Fruit fly (Drosophila melanogaster) whole organism, embryonic: ENCODE measurements around the gene superdeath.

ENCODE experiments used
- Asciz ChIP-seq: fragments of 200-800 bp; sonication (Bioruptor generic); optimal IDR thresholded peaks from 2 replicates; lab custom pipeline; 2017; ENCODE audit warnings: missing biosample characterization, mild to moderate bottlenecking, missing genetic modification characterization, missing genetic modification reagents
- CG11247 ChIP-seq: fragments of 200-800 bp; sonication (Bioruptor generic); IDR thresholded peaks from 2 replicates; pipeline ENCODE4 v1.3.6; 2022; ENCODE audit warnings: missing biosample characterization, missing genetic modification characterization
- CG11723 ChIP-seq: fragments of 200-800 bp; sonication (Bioruptor generic); optimal IDR thresholded peaks from 2 replicates; lab custom pipeline; 2017; ENCODE audit warnings: missing biosample characterization, mild to moderate bottlenecking, missing genetic modification characterization
- CG12391 ChIP-seq: fragments of 200-800 bp; sonication (Bioruptor generic); optimal IDR thresholded peaks from 3 replicates; lab custom pipeline; 2018; ENCODE audit warnings: missing biosample characterization, mild to moderate bottlenecking, missing genetic modification characterization, moderate library complexity
- CG14710 ChIP-seq: fragments of 200-800 bp; sonication (Bioruptor generic); optimal IDR thresholded peaks from 3 replicates; lab custom pipeline; 2019; ENCODE audit warnings: missing biosample characterization, mild to moderate bottlenecking, missing genetic modification characterization, moderate library complexity
- CG14860 ChIP-seq: fragments of 200-800 bp; sonication (Bioruptor generic); IDR thresholded peaks from 3 replicates; pipeline ENCODE4 v1.3.6; 2022; ENCODE audit warnings: missing biosample characterization, missing genetic modification characterization; ENCODE audit not compliant: partially characterized antibody
- CG15073 ChIP-seq: fragments of 200-800 bp; sonication (Bioruptor generic); optimal IDR thresholded peaks from 2 replicates; lab custom pipeline; 2016; ENCODE audit warnings: missing biosample characterization, missing genetic modification characterization
- CG17568 ChIP-seq: fragments of 200-800 bp; sonication (Bioruptor generic); optimal IDR thresholded peaks from 2 replicates; lab custom pipeline; 2018; ENCODE audit warnings: missing biosample characterization, mild to moderate bottlenecking, missing genetic modification characterization, moderate library complexity
- CG17612 ChIP-seq: fragments of 200-800 bp; sonication (Bioruptor generic); IDR thresholded peaks from 2 replicates; pipeline ENCODE4 v1.3.6; 2022; ENCODE audit warnings: missing biosample characterization, missing genetic modification characterization
- CG2129 ChIP-seq: fragments of 200-800 bp; sonication (Bioruptor generic); IDR thresholded peaks from 2 replicates; pipeline ENCODE4 v1.3.6; 2022; ENCODE audit warnings: missing biosample characterization, missing genetic modification characterization; ENCODE audit not compliant: partially characterized antibody
- CG2712 ChIP-seq: fragments of 200-800 bp; optimal IDR thresholded peaks from 3 replicates; lab custom pipeline; 2019; ENCODE audit warnings: missing biosample characterization, mild to moderate bottlenecking, missing genetic modification characterization, moderate library complexity
- CG30403 ChIP-seq: fragments of 200-800 bp; sonication (Bioruptor generic); optimal IDR thresholded peaks from 3 replicates; lab custom pipeline; 2016; ENCODE audit warnings: missing biosample characterization, missing genetic modification characterization
- CG3281 ChIP-seq: fragments of 200-800 bp; sonication (Bioruptor generic); optimal IDR thresholded peaks from 3 replicates; lab custom pipeline; 2017; ENCODE audit warnings: missing biosample characterization, mild to moderate bottlenecking, missing genetic modification characterization
- CG34422 ChIP-seq: fragments of 200-800 bp; sonication (Bioruptor generic); IDR thresholded peaks from 3 replicates; pipeline ENCODE4 v1.3.6; 2022; ENCODE audit warnings: missing biosample characterization, missing genetic modification characterization
- CG6254 ChIP-seq: fragments of 200-800 bp; sonication (Bioruptor generic); optimal IDR thresholded peaks from 3 replicates; lab custom pipeline; 2017; ENCODE audit warnings: mild to moderate bottlenecking, missing biosample characterization, missing genetic modification reagents, missing genetic modification characterization
- CG7357 ChIP-seq: fragments of 200-800 bp; sonication (Bioruptor generic); IDR thresholded peaks from 3 replicates; pipeline ENCODE4 v1.3.6; 2022; ENCODE audit warnings: missing biosample characterization, missing genetic modification characterization
- CG7372 ChIP-seq: fragments of 200-800 bp; sonication (Bioruptor generic); IDR thresholded peaks from 2 replicates; pipeline ENCODE4 v1.3.6; 2022; ENCODE audit warnings: missing biosample characterization, missing genetic modification characterization
- CG7786 ChIP-seq: fragments of 200-800 bp; sonication (Bioruptor generic); optimal IDR thresholded peaks from 2 replicates; lab custom pipeline; 2016; ENCODE audit warnings: missing biosample characterization, missing genetic modification characterization
- CkIIα-i1 ChIP-seq: fragments of 200-800 bp; sonication (Bioruptor generic); IDR thresholded peaks from 2 replicates; pipeline ENCODE4 v1.3.6; 2022; ENCODE audit warnings: missing biosample characterization, missing genetic modification characterization
- Fer2 ChIP-seq: fragments of 200-800 bp; sonication (Bioruptor generic); optimal IDR thresholded peaks from 2 replicates; lab custom pipeline; 2018; ENCODE audit warnings: missing biosample characterization, mild to moderate bottlenecking, missing genetic modification characterization, moderate library complexity
- Kr ChIP-seq: fragments of 200-800 bp; sonication (Bioruptor generic); optimal IDR thresholded peaks from 2 replicates; lab custom pipeline; 2017; ENCODE audit warnings: missing biosample characterization, mild to moderate bottlenecking, missing genetic modification characterization
- MBD-R2 ChIP-seq: fragments of 200-800 bp; sonication (Bioruptor generic); IDR thresholded peaks from 2 replicates; pipeline ENCODE4 v1.3.6; 2022; ENCODE audit warnings: missing biosample characterization, missing genetic modification characterization
- NFAT ChIP-seq: fragments of 200-800 bp; sonication (Bioruptor generic); IDR thresholded peaks from 2 replicates; pipeline ENCODE4 v1.3.6; 2022; ENCODE audit warnings: missing biosample characterization, missing genetic modification characterization
- Opbp ChIP-seq: fragments of 200-800 bp; sonication (Bioruptor generic); IDR thresholded peaks from 3 replicates; pipeline ENCODE4 v1.3.6; 2022; ENCODE audit warnings: missing biosample characterization, missing genetic modification characterization; ENCODE audit not compliant: partially characterized antibody
- PHDP ChIP-seq: fragments of 200-800 bp; sonication (Bioruptor generic); optimal IDR thresholded peaks from 3 replicates; lab custom pipeline; 2018; ENCODE audit warnings: missing biosample characterization, mild to moderate bottlenecking, missing genetic modification characterization, moderate library complexity
- Scr ChIP-seq: fragments of 200-800 bp; sonication (Bioruptor generic); IDR thresholded peaks from 2 replicates; pipeline ENCODE4 v1.3.6; 2022; ENCODE audit warnings: missing biosample characterization, missing genetic modification characterization; ENCODE audit not compliant: partially characterized antibody
- YL-1 ChIP-seq: fragments of 200-800 bp; sonication (Bioruptor generic); optimal IDR thresholded peaks from 3 replicates; lab custom pipeline; 2017; ENCODE audit warnings: missing biosample characterization, mild to moderate bottlenecking, missing genetic modification characterization
- ab ChIP-seq: fragments of 200-800 bp; sonication (Bioruptor generic); optimal IDR thresholded peaks from 2 replicates; lab custom pipeline; 2016; ENCODE audit warnings: missing biosample characterization, missing genetic modification characterization
- ap ChIP-seq: fragments of 200-800 bp; sonication (Bioruptor generic); IDR thresholded peaks from 2 replicates; pipeline ENCODE4 v1.3.6; 2022; ENCODE audit warnings: missing biosample characterization, missing genetic modification characterization
- br ChIP-seq: fragments of >200 bp; optimal IDR thresholded peaks from 2 replicates; lab custom pipeline; 2017
- corto ChIP-seq: fragments of 200-800 bp; sonication (Bioruptor generic); optimal IDR thresholded peaks from 2 replicates; lab custom pipeline; 2016; ENCODE audit warnings: missing biosample characterization, mild to moderate bottlenecking, missing genetic modification characterization, moderate library complexity
- dmrt99B ChIP-seq: fragments of 200-800 bp; sonication (Bioruptor generic); optimal IDR thresholded peaks from 2 replicates; lab custom pipeline; 2018; ENCODE audit warnings: missing biosample characterization, mild to moderate bottlenecking, missing genetic modification characterization, moderate library complexity
- gcm2 ChIP-seq: fragments of 200-800 bp; sonication (Bioruptor generic); optimal IDR thresholded peaks from 2 replicates; lab custom pipeline; 2016; ENCODE audit warnings: missing biosample characterization, missing genetic modification characterization
- gfzf ChIP-seq: fragments of 200-800 bp; sonication (Bioruptor generic); optimal IDR thresholded peaks from 2 replicates; lab custom pipeline; 2016; ENCODE audit warnings: missing biosample characterization, mild to moderate bottlenecking, missing genetic modification characterization, moderate library complexity
- gro ChIP-seq: fragments of 200-800 bp; sonication (Bioruptor generic); optimal IDR thresholded peaks from 2 replicates; lab custom pipeline; 2016; ENCODE audit warnings: missing biosample characterization, missing genetic modification characterization
- h ChIP-seq: fragments of >200 bp; optimal IDR thresholded peaks from 2 replicates; lab custom pipeline; 2017
- ham ChIP-seq: fragments of 200-800 bp; sonication (Bioruptor generic); IDR thresholded peaks from 2 replicates; pipeline ENCODE4 v1.3.6; 2022; ENCODE audit warnings: missing biosample characterization, missing genetic modification characterization
- lab ChIP-seq: fragments of 200-800 bp; sonication (Bioruptor generic); optimal IDR thresholded peaks from 3 replicates; lab custom pipeline; 2017; ENCODE audit warnings: missing biosample characterization, missing genetic modification characterization, mild to moderate bottlenecking, moderate library complexity, missing genetic modification reagents
- maf-S ChIP-seq: fragments of 200-800 bp; sonication (Bioruptor generic); optimal IDR thresholded peaks from 2 replicates; lab custom pipeline; 2016; ENCODE audit warnings: missing biosample characterization, missing genetic modification characterization
- nmo ChIP-seq: fragments of 200-800 bp; sonication (Bioruptor generic); optimal IDR thresholded peaks from 2 replicates; lab custom pipeline; 2018; ENCODE audit warnings: missing biosample characterization, mild to moderate bottlenecking, missing genetic modification characterization, moderate library complexity
- p53 ChIP-seq: fragments of 200-800 bp; sonication (Bioruptor generic); optimal IDR thresholded peaks from 2 replicates; lab custom pipeline; 2016; ENCODE audit warnings: missing biosample characterization, missing genetic modification characterization
- pzg ChIP-seq: fragments of 200-800 bp; sonication (Bioruptor generic); optimal IDR thresholded peaks from 3 replicates; lab custom pipeline; 2018; ENCODE audit warnings: missing biosample characterization, mild to moderate bottlenecking, missing genetic modification characterization, moderate library complexity
- sens ChIP-seq: fragments of 200-800 bp; sonication (Bioruptor generic); peaks from one replicate; lab custom pipeline; 2016; ENCODE audit warnings: missing biosample characterization, missing genetic modification characterization
- so ChIP-seq: fragments of 200-800 bp; sonication (Bioruptor generic); IDR thresholded peaks from 3 replicates; pipeline ENCODE4 v1.3.6; 2022; ENCODE audit warnings: missing biosample characterization, missing genetic modification characterization
- tna ChIP-seq: fragments of 200-800 bp; sonication (Bioruptor generic); IDR thresholded peaks from 2 replicates; pipeline ENCODE4 v1.3.6; 2022; ENCODE audit warnings: missing biosample characterization, missing genetic modification characterization; ENCODE audit not compliant: partially characterized antibody
- tup ChIP-seq: fragments of 200-800 bp; sonication (Bioruptor generic); optimal IDR thresholded peaks from 2 replicates; lab custom pipeline; 2016; ENCODE audit warnings: missing biosample characterization, mild to moderate bottlenecking, missing genetic modification characterization, moderate library complexity
- tx ChIP-seq: fragments of 200-800 bp; sonication (Bioruptor generic); optimal IDR thresholded peaks from 2 replicates; lab custom pipeline; 2016; ENCODE audit warnings: missing biosample characterization, missing genetic modification characterization
- vnd ChIP-seq: fragments of 200-800 bp; sonication (Bioruptor generic); IDR thresholded peaks from 3 replicates; pipeline ENCODE4 v1.3.6; 2022; ENCODE audit warnings: missing biosample characterization, missing genetic modification characterization; ENCODE audit not compliant: partially characterized antibody
- wek ChIP-seq: fragments of 200-800 bp; sonication (Bioruptor generic); optimal IDR thresholded peaks from 3 replicates; lab custom pipeline; 2018; ENCODE audit warnings: missing biosample characterization, mild to moderate bottlenecking, missing genetic modification characterization, moderate library complexity

The superdeath gene

DNA sequence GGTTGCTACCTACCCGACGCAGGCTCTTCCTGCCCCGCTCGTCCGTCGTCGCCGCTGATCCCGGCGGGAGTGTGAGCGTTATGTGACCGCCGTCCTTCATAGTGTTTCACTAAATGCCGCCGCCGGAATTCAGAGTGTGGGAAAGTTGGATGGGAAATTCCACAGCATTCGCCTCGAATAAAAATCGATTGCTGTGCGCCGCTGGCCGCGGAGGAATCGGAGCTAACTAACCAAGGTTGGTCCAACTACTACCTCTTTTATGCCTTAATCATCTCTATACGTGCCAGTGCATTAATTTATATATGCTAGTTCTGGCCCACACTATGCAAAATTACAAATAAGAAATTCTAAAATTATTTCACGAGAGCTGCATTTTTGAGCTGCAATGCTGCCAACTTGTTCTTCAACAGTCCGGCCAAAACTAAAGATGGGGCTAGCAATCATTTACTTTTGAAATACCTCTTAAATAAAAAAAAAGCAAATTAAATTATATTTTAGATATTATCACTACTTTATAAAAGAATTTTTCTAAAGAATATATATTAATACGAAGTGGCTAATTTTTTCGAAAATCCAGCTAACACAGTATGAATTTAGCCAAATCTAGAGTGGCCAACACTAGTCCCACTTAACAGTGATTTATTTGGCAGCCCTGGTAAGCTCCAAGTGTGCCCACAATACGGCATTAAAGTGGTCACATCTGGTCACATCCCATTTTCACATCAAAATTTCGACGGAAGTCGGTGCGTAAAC, 25.9 kb upstream of the superdeath start, which contains the start of the genes alpha-Man-Ib and Pdhb (continued):
- TF ChIP-seq YL-1 (GFP tag; lab: Kevin White, UChicago), result peak; percentile 67
- TF ChIP-seq CG17568 (GFP tag; lab: Kevin White, UChicago), result no peak
- no peak for TF ChIP-seq ab
- TF ChIP-seq gro (GFP tag; lab: Kevin White, UChicago), result no peak
- peak; percentile 72 for TF ChIP-seq PHDP (tag; lab: Kevin White, UChicago)
- no peak for TF ChIP-seq h (lab: Kevin White, UChicago)
- TF ChIP-seq CG14710 (tag; lab: Kevin White, UChicago), result peak; percentile 98
- peak; percentile 75 for TF ChIP-seq CG7357 (GFP tag; lab: Robert Waterston, UW)
- 0 out of 2 replicates have a peak, but pooled peaks have one; percentile 34 for TF ChIP-seq ham
- TF ChIP-seq gcm2 (GFP tag; lab: Kevin White, UChicago), result no peak
- TF ChIP-seq CG30403 (GFP tag; lab: Kevin White, UChicago), result peak; percentile 89
- TF ChIP-seq CG6254, result no peak
- peak; percentile 80 for TF ChIP-seq CG3281 (GFP tag; lab: Kevin White, UChicago)
- no peak for TF ChIP-seq br
- TF ChIP-seq dmrt99B (tag; lab: Kevin White, UChicago), result no peak
- peak; percentile 90 for TF ChIP-seq CG2712 (tag; lab: Kevin White, UChicago)
- no peak for TF ChIP-seq CG17612 (GFP tag; lab: Robert Waterston, UW)
- TF ChIP-seq nmo (GFP tag; lab: Kevin White, UChicago), result peak; percentile 92
- peak; percentile 78 for TF ChIP-seq gfzf
- peak; percentile 88 for TF ChIP-seq pzg (GFP tag; lab: Kevin White, UChicago)
- TF ChIP-seq corto, result no peak
- TF ChIP-seq wek (GFP tag; lab: Kevin White, UChicago), result no peak
- TF ChIP-seq Opbp (GFP tag; lab: Robert Waterston, UW), result no peak
- TF ChIP-seq tna (GFP tag; lab: Robert Waterston, UW), result no peak
- TF ChIP-seq NFAT (GFP tag; lab: Robert Waterston, UW), result peak; percentile 83
- TF ChIP-seq maf-S (GFP tag; lab: Kevin White, UChicago), result peak; percentile 20
- no peak for TF ChIP-seq CG2129 (GFP tag; lab: Robert Waterston, UW)
- peak; percentile 29 for TF ChIP-seq CG15073 (GFP tag; lab: Kevin White, UChicago)
- TF ChIP-seq CG7372 (GFP tag; lab: Robert Waterston, UW), result peak; percentile 75
- TF ChIP-seq MBD-R2, result peak; percentile 92
- TF ChIP-seq Scr (GFP tag; lab: Robert Waterston, UW), result peak; percentile 37; the same call in 1 of the 2 replicates
- no peak for TF ChIP-seq tx (GFP tag; lab: Kevin White, UChicago)
- peak; percentile 76 for TF ChIP-seq CG11247
- no peak for TF ChIP-seq vnd (GFP tag; lab: Robert Waterston, UW)
- no peak for TF ChIP-seq CG7786 (GFP tag; lab: Kevin White, UChicago)
- peak; percentile 59 for TF ChIP-seq tup (GFP tag; lab: Kevin White, UChicago)
- TF ChIP-seq CkIIα-i1 (GFP tag; lab: Robert Waterston, UW), result no peak
- TF ChIP-seq lab (GFP tag; lab: Kevin White, UChicago), result peak; percentile 82
- peak; percentile 87 for TF ChIP-seq CG34422 (GFP tag; lab: Robert Waterston, UW)
- no peak for TF ChIP-seq CG14860 (GFP tag; lab: Robert Waterston, UW)
- TF ChIP-seq ap (GFP tag; lab: Robert Waterston, UW), result 0 out of 2 replicates have a peak, but pooled peaks have one; percentile 32
- peak; percentile 49; the same call in 1 of the 3 replicates for TF ChIP-seq so
- no peak for TF ChIP-seq Asciz (GFP tag; lab: Kevin White, UChicago)
- no peak for TF ChIP-seq Kr (GFP tag; lab: Kevin White, UChicago)
- peak; percentile 95 for TF ChIP-seq sens (GFP tag; lab: Kevin White, UChicago)
- peak; percentile 66 for TF ChIP-seq Fer2
- peak; percentile 90 for TF ChIP-seq CG12391 (tag; lab: Kevin White, UChicago)
- no peak for TF ChIP-seq p53 (GFP tag; lab: Kevin White, UChicago)
- TF ChIP-seq CG11723 (GFP tag; lab: Kevin White, UChicago), result peak; percentile 24
